Fruit fly (Drosophila melanogaster) whole organism, embryonic: ENCODE data around the gene Syx13.

Experiments
- Antp ChIP-seq: fragments of 200-800 bp; sonication (Bioruptor generic); optimal IDR thresholded peaks from 3 replicates; lab custom pipeline; 2016; ENCODE audit warnings: missing biosample characterization, missing genetic modification characterization
- Blimp-1 ChIP-seq: fragments of 200-800 bp; sonication (Bioruptor generic); optimal IDR thresholded peaks from 3 replicates; lab custom pipeline; 2018; ENCODE audit warnings: missing biosample characterization, missing genetic modification characterization, mild to moderate bottlenecking, moderate library complexity, missing genetic modification reagents
- CG11723 ChIP-seq: fragments of 200-800 bp; sonication (Bioruptor generic); optimal IDR thresholded peaks from 2 replicates; lab custom pipeline; 2017; ENCODE audit warnings: missing biosample characterization, mild to moderate bottlenecking, missing genetic modification characterization
- CG12071 ChIP-seq: fragments of 200-800 bp; sonication (Bioruptor generic); optimal IDR thresholded peaks from 3 replicates; lab custom pipeline; 2018; ENCODE audit warnings: missing biosample characterization, mild to moderate bottlenecking, missing genetic modification characterization
- CG12104 ChIP-seq: fragments of 200-800 bp; sonication (Bioruptor generic); optimal IDR thresholded peaks from 3 replicates; lab custom pipeline; 2016; ENCODE audit warnings: missing biosample characterization, missing genetic modification characterization
- CG14860 ChIP-seq: fragments of 200-800 bp; sonication (Bioruptor generic); IDR thresholded peaks from 3 replicates; pipeline ENCODE4 v1.3.6; 2022; ENCODE audit warnings: missing biosample characterization, missing genetic modification characterization; ENCODE audit not compliant: partially characterized antibody
- CG1603 ChIP-seq: fragments of 200-800 bp; sonication (Bioruptor generic); optimal IDR thresholded peaks from 2 replicates; lab custom pipeline; 2019; ENCODE audit warnings: missing biosample characterization, mild to moderate bottlenecking, missing genetic modification characterization, moderate library complexity
- CG17829 ChIP-seq: fragments of 200-800 bp; optimal IDR thresholded peaks from 2 replicates; lab custom pipeline; 2019; ENCODE audit warnings: missing biosample characterization, mild to moderate bottlenecking, missing genetic modification characterization, moderate library complexity
- CG2889 ChIP-seq: fragments of 200-800 bp; sonication (Bioruptor generic); IDR thresholded peaks from 3 replicates; pipeline ENCODE4 v1.3.6; 2022; ENCODE audit warnings: missing biosample characterization, missing genetic modification characterization
- CG3726 ChIP-seq: fragments of 200-800 bp; sonication (Bioruptor generic); IDR thresholded peaks from 3 replicates; pipeline ENCODE4, ENCODE4 v1.3.6; 2022; ENCODE audit warnings: missing biosample characterization, missing genetic modification characterization
- CG8359 ChIP-seq: fragments of 200-800 bp; sonication (Bioruptor generic); optimal IDR thresholded peaks from 2 replicates; lab custom pipeline; 2017; ENCODE audit warnings: missing biosample characterization, mild to moderate bottlenecking, missing genetic modification characterization, borderline replicate concordance
- CG9437 ChIP-seq: fragments of 200-800 bp; sonication (Bioruptor generic); optimal IDR thresholded peaks from 2 replicates; lab custom pipeline; 2018; ENCODE audit warnings: missing biosample characterization, mild to moderate bottlenecking, missing genetic modification characterization
- D19A ChIP-seq: fragments of 200-800 bp; optimal IDR thresholded peaks from 3 replicates; lab custom pipeline; 2019; ENCODE audit warnings: missing biosample characterization, mild to moderate bottlenecking, missing genetic modification characterization, moderate library complexity
- Doc2 ChIP-seq: fragments of 200-800 bp; sonication (Bioruptor generic); IDR thresholded peaks from 2 replicates; pipeline ENCODE4 v1.3.6; 2022; ENCODE audit warnings: missing biosample characterization, missing genetic modification characterization
- Gug ChIP-seq: fragments of 200-800 bp; sonication (Bioruptor generic); IDR thresholded peaks from 4 replicates; pipeline ENCODE4 v1.3.6; 2022; ENCODE audit warnings: missing biosample characterization, missing genetic modification characterization
- Kr ChIP-seq: fragments of 200-800 bp; sonication (Bioruptor generic); optimal IDR thresholded peaks from 2 replicates; lab custom pipeline; 2017; ENCODE audit warnings: missing biosample characterization, mild to moderate bottlenecking, missing genetic modification characterization
- Opbp ChIP-seq: fragments of 200-800 bp; sonication (Bioruptor generic); IDR thresholded peaks from 3 replicates; pipeline ENCODE4 v1.3.6; 2022; ENCODE audit warnings: missing biosample characterization, missing genetic modification characterization; ENCODE audit not compliant: partially characterized antibody
- Optix ChIP-seq: fragments of 200-800 bp; sonication (Bioruptor generic); IDR thresholded peaks from 3 replicates; pipeline ENCODE4 v1.3.6; 2022; ENCODE audit warnings: missing biosample characterization, missing genetic modification characterization
- PHDP ChIP-seq: fragments of 200-800 bp; sonication (Bioruptor generic); optimal IDR thresholded peaks from 3 replicates; lab custom pipeline; 2018; ENCODE audit warnings: missing biosample characterization, mild to moderate bottlenecking, missing genetic modification characterization, moderate library complexity
- Usf ChIP-seq: fragments of 200-800 bp; sonication (Bioruptor generic); optimal IDR thresholded peaks from 2 replicates; lab custom pipeline; 2017; ENCODE audit warnings: missing genotype, missing biosample characterization, missing genetic modification characterization
- amos ChIP-seq: fragments of 200-800 bp; sonication (Bioruptor generic); IDR thresholded peaks from 2 replicates; pipeline ENCODE4 v1.3.6; 2022; ENCODE audit warnings: missing biosample characterization, missing genetic modification characterization; ENCODE audit not compliant: partially characterized antibody
- bigmax ChIP-seq: fragments of 200-800 bp; sonication (Bioruptor generic); optimal IDR thresholded peaks from 2 replicates; lab custom pipeline; 2018; ENCODE audit warnings: missing biosample characterization, mild to moderate bottlenecking, missing genetic modification characterization
- br ChIP-seq: fragments of >200 bp; optimal IDR thresholded peaks from 2 replicates; lab custom pipeline; 2017
- btn ChIP-seq: fragments of 200-800 bp; sonication (Bioruptor generic); optimal IDR thresholded peaks from 2 replicates; lab custom pipeline; 2016; ENCODE audit warnings: missing biosample characterization, missing genetic modification characterization
- chn ChIP-seq: fragments of 200-800 bp; sonication (Bioruptor generic); optimal IDR thresholded peaks from 2 replicates; lab custom pipeline; 2016; ENCODE audit warnings: missing biosample characterization, missing genetic modification characterization
- ci ChIP-seq: fragments of 200-800 bp; sonication (Bioruptor generic); IDR thresholded peaks from 3 replicates; pipeline ENCODE4 v1.3.6; 2022; ENCODE audit warnings: missing biosample characterization, missing genetic modification characterization
- crol ChIP-seq: fragments of 200-800 bp; sonication (Bioruptor generic); IDR thresholded peaks from 2 replicates; pipeline ENCODE4 v1.3.6; 2022; ENCODE audit warnings: missing biosample characterization, missing genetic modification characterization
- crp ChIP-seq, 2 experiments: fragments of 200-800 bp; sonication (Bioruptor generic); optimal IDR thresholded peaks; 2 replicates in 1 of 2; 3 replicates in 1 of 2; lab custom pipeline; 2017; ENCODE audit warnings: missing biosample characterization in 2 of 2, missing genetic modification characterization in 2 of 2, mild to moderate bottlenecking in 1 of 2, moderate library complexity in 1 of 2
- esg ChIP-seq: fragments of 200-800 bp; sonication (Bioruptor generic); conservative IDR thresholded peaks from 2 replicates; pipeline ENCODE4 v1.3.6; 2022; ENCODE audit warnings: missing biosample characterization, missing genetic modification characterization
- hb ChIP-seq: fragments of 200-800 bp; sonication (Bioruptor generic); IDR thresholded peaks from 3 replicates; pipeline ENCODE4 v1.3.6; 2022; ENCODE audit warnings: missing biosample characterization, missing genetic modification characterization; ENCODE audit not compliant: partially characterized antibody
- jing ChIP-seq: fragments of 200-800 bp; sonication (Bioruptor generic); optimal IDR thresholded peaks from 2 replicates; lab custom pipeline; 2018; ENCODE audit warnings: missing biosample characterization, mild to moderate bottlenecking, missing genetic modification characterization
- kni ChIP-seq: fragments of 200-800 bp; sonication (Bioruptor generic); optimal IDR thresholded peaks from 3 replicates; lab custom pipeline; 2017; ENCODE audit warnings: mild to moderate bottlenecking, missing biosample characterization, missing genetic modification reagents, missing genetic modification characterization
- lbe ChIP-seq: fragments of 200-800 bp; sonication (Bioruptor generic); optimal IDR thresholded peaks from 2 replicates; lab custom pipeline; 2016; ENCODE audit warnings: missing biosample characterization, mild to moderate bottlenecking, missing genetic modification characterization
- mld ChIP-seq: fragments of 200-800 bp; sonication (Bioruptor generic); IDR thresholded peaks from 3 replicates; pipeline ENCODE4 v1.3.6; 2022; ENCODE audit warnings: missing biosample characterization, missing genetic modification characterization; ENCODE audit not compliant: partially characterized antibody
- oc ChIP-seq: fragments of 200-800 bp; sonication (Bioruptor generic); optimal IDR thresholded peaks from 2 replicates; lab custom pipeline; 2018; ENCODE audit warnings: missing biosample characterization, mild to moderate bottlenecking, missing genetic modification characterization, moderate library complexity
- pan ChIP-seq, 4 experiments: fragments of >200 bp in 3 of 4; fragments of 200-800 bp in 1 of 4; sonication (Bioruptor generic) in 1 of 4; optimal IDR thresholded peaks in 3 of 4; IDR thresholded peaks in 1 of 4; 2 replicates each; pipeline versions ENCODE4 v1.3.6 to Lab custom; 2017 to 2022; ENCODE audit warnings: missing biosample characterization in 2 of 4, missing genetic modification characterization in 2 of 4, mixed read lengths in 1 of 4
- salm ChIP-seq: fragments of 200-800 bp; sonication (Bioruptor generic); optimal IDR thresholded peaks from 2 replicates; lab custom pipeline; 2018; ENCODE audit warnings: missing biosample characterization, mild to moderate bottlenecking, missing genetic modification characterization
- sd ChIP-seq: fragments of 200-800 bp; sonication (Bioruptor generic); optimal IDR thresholded peaks from 3 replicates; lab custom pipeline; 2018; ENCODE audit warnings: missing biosample characterization, mild to moderate bottlenecking, missing genetic modification characterization, moderate library complexity
- slp2 ChIP-seq: fragments of 200-800 bp; sonication (Bioruptor generic); optimal IDR thresholded peaks from 2 replicates; lab custom pipeline; 2016; ENCODE audit warnings: missing biosample characterization, missing genetic modification characterization
- tgo ChIP-seq: fragments of 200-800 bp; sonication (Bioruptor generic); IDR thresholded peaks from 3 replicates; pipeline ENCODE4 v1.3.6; 2022; ENCODE audit warnings: missing biosample characterization, missing genetic modification characterization
- tx ChIP-seq: fragments of 200-800 bp; sonication (Bioruptor generic); optimal IDR thresholded peaks from 2 replicates; lab custom pipeline; 2016; ENCODE audit warnings: missing biosample characterization, missing genetic modification characterization
- vvl ChIP-seq: fragments of 200-800 bp; sonication (Bioruptor generic); IDR thresholded peaks from 2 replicates; pipeline ENCODE4 v1.3.6; 2022; ENCODE audit warnings: missing biosample characterization, missing genetic modification characterization
- wor ChIP-seq: fragments of 200-800 bp; sonication (Bioruptor generic); IDR thresholded peaks from 2 replicates; pipeline ENCODE4 v1.3.6; 2022; ENCODE audit warnings: missing biosample characterization, missing genetic modification characterization

Gene Syx13

dm6 chr3L:13022854-13023560, 21.2 kb upstream of the Syx13 start, which contains the start of gene RpS12 (continued):
- TF ChIP-seq pan (optimal IDR thresholded peaks at IDR 0.05; lab: Kevin White, UChicago) (no peak), pan (GFP tag; optimal IDR thresholded peaks at IDR 0.05 in 1 of 2, IDR thresholded peaks at IDR 0.05 in 1 of 2) (peak in 1 of 2 experiments; percentile 67), Antp (peak; percentile 80), sd (no peak), slp2 (GFP tag; lab: Kevin White, UChicago) (peak; percentile 71), CG1603 (tag; lab: Kevin White, UChicago) (peak; percentile 93), Usf (peak; percentile 43), tgo (peak; percentile 55), Gug (GFP tag; lab: Robert Waterston, UW) (no peak), CG12071 (GFP tag; lab: Kevin White, UChicago) (peak; percentile 87), CG8359 (GFP tag; lab: Kevin White, UChicago) (peak; percentile 55), mld (peak; percentile 70; the same call in 2 of the 3 replicates), CG14860 (GFP tag; lab: Robert Waterston, UW) (peak; percentile 49), CG3726 (0 out of 3 replicates have a peak, but pooled peaks have one; percentile 54)

dm6 chr3L:13026337-13026736, 17.9 kb upstream of the Syx13 start, which contains the start of gene Zmynd10:
Gene Zmynd10, minus strand, starts transcription at chr3L:13026437.
- no peak for TF ChIP-seq esg (GFP tag; lab: Robert Waterston, UW)
- TF ChIP-seq tx = no peak
- no peak for TF ChIP-seq Doc2 (GFP tag; lab: Robert Waterston, UW)
- no peak for TF ChIP-seq lbe (GFP tag; lab: Kevin White, UChicago)
- no peak for TF ChIP-seq Kr (GFP tag; lab: Kevin White, UChicago)
- TF ChIP-seq CG17829 (tag; lab: Kevin White, UChicago) = no peak
- no peak for TF ChIP-seq hb
- TF ChIP-seq jing (GFP tag; lab: Kevin White, UChicago) = no peak
- no peak for TF ChIP-seq wor (GFP tag; lab: Robert Waterston, UW)
- no peak for TF ChIP-seq amos (GFP tag; lab: Robert Waterston, UW)
- TF ChIP-seq ci (GFP tag; lab: Robert Waterston, UW) = no peak

dm6 chr3L:13026872-13027271, 17.4 kb upstream of the Syx13 start:
- TF ChIP-seq PHDP (tag; lab: Kevin White, UChicago) (no peak), Optix (GFP tag; lab: Robert Waterston, UW) (peak; percentile 17; the same call in 1 of the 3 replicates), oc (tag; lab: Kevin White, UChicago) (no peak), chn (GFP tag; lab: Kevin White, UChicago) (no peak), btn (no peak), Opbp (GFP tag; lab: Robert Waterston, UW) (no peak), D19A (no peak), crp (GFP tag; optimal IDR thresholded peaks at IDR 0.05; lab: Kevin White, UChicago) (no peak), CG2889 (no peak), Blimp-1 (GFP tag; lab: Kevin White, UChicago) (peak; percentile 85), kni (GFP tag; lab: Kevin White, UChicago) (peak; percentile 28), CG12104 (no peak), CG9437 (GFP tag; lab: Kevin White, UChicago) (no peak), vvl (GFP tag; lab: Robert Waterston, UW) (0 out of 2 replicates have a peak, but pooled peaks have one; percentile 36), crol (GFP tag; lab: Robert Waterston, UW) (peak; percentile 44), bigmax (no peak), br (no peak), salm (no peak), CG11723 (no peak)
